Fruit fly (Drosophila melanogaster): ENCODE measurements around the gene Osi20.
A peak's percentile ranks its signal among the peaks of the same experiment; 100 is the strongest.

- peak; percentile 86 for TF ChIP-seq EcR (GFP tag; optimal IDR thresholded peaks at IDR 0.05)
- TF ChIP-seq CG12605 (GFP tag; IDR thresholded peaks at IDR 0.05): no peak
- TF ChIP-seq CG4496 (GFP tag; IDR thresholded peaks at IDR 0.05): no peak
- no peak for TF ChIP-seq D1 (tag; optimal IDR thresholded peaks at IDR 0.05)
- no peak for TF ChIP-seq rn (GFP tag; IDR thresholded peaks at IDR 0.05)
- no peak for TF ChIP-seq CG9948 (tag; optimal IDR thresholded peaks at IDR 0.05)
- no peak for TF ChIP-seq Ets98B (GFP tag; IDR thresholded peaks at IDR 0.05)
- TF ChIP-seq CG32121 (GFP tag; IDR thresholded peaks at IDR 0.05): no peak
- no peak for TF ChIP-seq Snoo (tag; optimal IDR thresholded peaks at IDR 0.05)
- no peak for TF ChIP-seq Pif1B (GFP tag; optimal IDR thresholded peaks at IDR 0.05)
- TF ChIP-seq fd96Ca (GFP tag; IDR thresholded peaks at IDR 0.05): no peak
- no peak for TF ChIP-seq CG15710 (tag; optimal IDR thresholded peaks at IDR 0.05)
Measured at dm6 chr3R:6383466-6383769, 43.5 kb downstream of the Osi20 start.
